Worm (Caenorhabditis elegans) whole organism, late embryonic: ENCODE measurements around the gene srz-102.

Experiments used
- T23F11.4 ChIP-seq: fragments of 200-800 bp; sonication (Bioruptor generic); optimal IDR thresholded peaks from 2 replicates; lab custom pipeline; 2018; ENCODE audit warnings: mild to moderate bottlenecking, missing genetic modification characterization, missing compliant biosample characterization
- ahr-1 ChIP-seq: sonication (generic microtip); optimal IDR thresholded peaks from 2 replicates; lab custom pipeline; 2016; ENCODE audit warnings: missing genetic modification characterization, missing compliant biosample characterization
- ceh-22 ChIP-seq: sonication (generic microtip); optimal IDR thresholded peaks from 2 replicates; lab custom pipeline; 2017; ENCODE audit warnings: missing biosample characterization, missing genetic modification characterization
- eyg-1 ChIP-seq: sonication (generic microtip); optimal IDR thresholded peaks from 2 replicates; lab custom pipeline; 2016; ENCODE audit warnings: missing genotype, missing genetic modification characterization, missing compliant biosample characterization
- fkh-10 ChIP-seq: fragments of 150-350 bp; optimal IDR thresholded peaks from 2 replicates; lab custom pipeline; 2014; ENCODE audit warnings: missing biosample characterization, missing genetic modification reagents, missing genetic modification characterization
- lim-6 ChIP-seq: sonication (generic microtip); optimal IDR thresholded peaks from 2 replicates; lab custom pipeline; 2016; ENCODE audit warnings: missing genetic modification characterization, missing compliant biosample characterization
- pha-2 ChIP-seq: sonication (generic microtip); optimal IDR thresholded peaks from 2 replicates; lab custom pipeline; 2017; ENCODE audit warnings: mild to moderate bottlenecking, missing genetic modification characterization, missing compliant biosample characterization
- ref-2 ChIP-seq: sonication (generic microtip); optimal IDR thresholded peaks from 2 replicates; lab custom pipeline; 2016; ENCODE audit warnings: missing genetic modification characterization, missing compliant biosample characterization
- sox-2 ChIP-seq: fragments of 200-800 bp; sonication (Bioruptor generic); IDR thresholded peaks from 2 replicates; pipeline ENCODE4 v1.3.6; 2022; ENCODE audit warnings: missing genetic modification reagents, missing genetic modification characterization, missing compliant biosample characterization
- sox-4 ChIP-seq: sonication (generic microtip); optimal IDR thresholded peaks from 2 replicates; lab custom pipeline; 2017; ENCODE audit warnings: mild to moderate bottlenecking, missing genetic modification characterization, inconsistent platforms, missing compliant biosample characterization
- tbx-2 ChIP-seq: sonication (generic microtip); optimal IDR thresholded peaks from 2 replicates; lab custom pipeline; 2016; ENCODE audit warnings: missing genetic modification characterization, missing compliant biosample characterization
- unc-86 ChIP-seq: sonication (generic microtip); optimal IDR thresholded peaks from 2 replicates; lab custom pipeline; 2016; ENCODE audit warnings: missing genetic modification characterization, missing compliant biosample characterization

- TF ChIP-seq sox-2 (GFP tag; lab: Robert Waterston, UW) (no peak), unc-86 (tag; lab: Kevin White, UChicago) (no peak), pha-2 (tag; lab: Kevin White, UChicago) (no peak), eyg-1 (tag; lab: Kevin White, UChicago) (no peak), tbx-2 (tag; lab: Kevin White, UChicago) (no peak), lim-6 (tag; lab: Kevin White, UChicago) (no peak), ahr-1 (tag; lab: Kevin White, UChicago) (no peak), ceh-22 (tag; lab: Kevin White, UChicago) (no peak), ref-2 (tag; lab: Kevin White, UChicago) (no peak), sox-4 (tag; lab: Kevin White, UChicago) (no peak), T23F11.4 (GFP tag; lab: Kevin White, UChicago) (no peak), fkh-10 (GFP tag; lab: Kevin White, UChicago) (no peak)
These were observed 4.4 kb upstream of the srz-102 start, which contains the start of gene srw-36 for ce11 chrV:16682886-16683285.
